Worm (Caenorhabditis elegans) whole organism, L1 larva: ENCODE results near the gene F21D5.3.

Source experiments
- lin-39 ChIP-seq: fragments of 150-350 bp; optimal IDR thresholded peaks from 2 replicates; lab custom pipeline; 2014; ENCODE audit warnings: missing biosample characterization, missing genetic modification reagents, missing genetic modification characterization
- snpc-4 ChIP-seq: fragments of 150-350 bp; optimal IDR thresholded peaks from 2 replicates; lab custom pipeline; 2014; ENCODE audit warnings: missing biosample characterization, missing genetic modification characterization
- unc-98 ChIP-seq: fragments of 200-800 bp; sonication (Bioruptor generic); IDR thresholded peaks from 2 replicates; pipeline ENCODE4 v1.3.6; 2022; ENCODE audit warnings: missing genetic modification characterization, missing compliant biosample characterization
- ztf-11 ChIP-seq, 2 experiments: sonication (generic microtip); optimal IDR thresholded peaks; 2 replicates each; lab custom pipeline; 2016 to 2017; ENCODE audit warnings: missing genetic modification characterization in 2 of 2, missing biosample characterization in 1 of 2, missing compliant biosample characterization in 1 of 2

DNA sequence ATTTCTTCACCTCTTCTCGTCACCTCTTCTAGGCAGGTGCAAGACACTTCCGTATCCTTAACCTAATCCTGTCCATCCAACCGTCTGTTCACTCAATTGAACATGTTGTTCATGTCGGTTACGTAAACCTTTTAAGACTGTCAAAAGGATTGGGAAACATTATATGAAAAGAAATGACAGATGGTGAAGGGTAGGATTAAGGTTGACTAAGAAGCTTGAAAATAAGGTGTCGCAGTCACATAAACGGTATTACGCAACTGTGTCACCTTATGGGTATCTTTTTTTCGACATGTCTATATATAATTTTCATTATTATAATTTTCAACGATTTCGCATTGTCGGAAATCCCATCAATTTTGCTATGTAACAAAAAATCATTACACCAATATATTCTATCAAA is 7.8 kb upstream of the F21D5.3 start:
- TF ChIP-seq lin-39 (tag; lab: Kevin White, UChicago) (no peak), unc-98 (no peak), snpc-4 (tag; lab: Kevin White, UChicago) (no peak), ztf-11 (tag; optimal IDR thresholded peaks at IDR 0.05; lab: Kevin White, UChicago) (no peak)
